Worm (Caenorhabditis elegans) whole organism, mixed stage, embryonic: ENCODE data around the gene zzz-1.

Source experiments
- M03D4.4 ChIP-seq: sonication (generic microtip); optimal IDR thresholded peaks from 2 replicates; lab custom pipeline; 2017; ENCODE audit warnings: mild to moderate bottlenecking, missing genetic modification characterization, missing compliant biosample characterization
- bed-3 ChIP-seq: fragments of 200-800 bp; sonication (Bioruptor generic); optimal IDR thresholded peaks from 3 replicates; lab custom pipeline; 2018; ENCODE audit warnings: mild to moderate bottlenecking, missing genetic modification characterization, moderate library complexity, missing compliant biosample characterization
- blmp-1 ChIP-seq: fragments of 150-350 bp; optimal IDR thresholded peaks from 2 replicates; lab custom pipeline; 2014; ENCODE audit warnings: missing biosample characterization, missing genetic modification characterization
- ceh-39 ChIP-seq: fragments of 150-350 bp; optimal IDR thresholded peaks from 2 replicates; lab custom pipeline; 2014; ENCODE audit warnings: missing biosample characterization, missing genetic modification characterization
- ceh-43 ChIP-seq: fragments of 200-800 bp; sonication (Bioruptor generic); optimal IDR thresholded peaks from 2 replicates; lab custom pipeline; 2018; ENCODE audit warnings: mild to moderate bottlenecking, missing genetic modification characterization, moderate library complexity, missing compliant biosample characterization
- ceh-83 ChIP-seq: fragments of 200-800 bp; sonication (Bioruptor generic); optimal IDR thresholded peaks from 2 replicates; lab custom pipeline; 2018; ENCODE audit warnings: mild to moderate bottlenecking, missing genetic modification characterization, missing compliant biosample characterization
- ces-1 ChIP-seq: fragments of 150-350 bp; optimal IDR thresholded peaks from 2 replicates; lab custom pipeline; 2014; ENCODE audit warnings: missing biosample characterization, missing genetic modification reagents, missing genetic modification characterization
- cnd-1 ChIP-seq: fragments of 200-800 bp; sonication (Bioruptor generic); optimal IDR thresholded peaks from 2 replicates; lab custom pipeline; 2018; ENCODE audit warnings: mild to moderate bottlenecking, missing genetic modification characterization, missing compliant biosample characterization
- drap-1 ChIP-seq: fragments of 200-800 bp; sonication (Bioruptor generic); optimal IDR thresholded peaks from 3 replicates; lab custom pipeline; 2018; ENCODE audit warnings: mild to moderate bottlenecking, missing genetic modification characterization, missing compliant biosample characterization
- elt-1 ChIP-seq: sonication (generic microtip); optimal IDR thresholded peaks from 2 replicates; lab custom pipeline; 2017; ENCODE audit warnings: missing genetic modification characterization, mild to moderate bottlenecking, missing compliant biosample characterization, antibody characterized with exemption, moderate library complexity, borderline replicate concordance; ENCODE audit not compliant: insufficient read depth
- elt-3 ChIP-seq: fragments of 150-350 bp; optimal IDR thresholded peaks from 2 replicates; lab custom pipeline; 2014; ENCODE audit warnings: missing biosample characterization, missing genetic modification characterization
- flh-1 ChIP-seq: fragments of 200-800 bp; sonication (Bioruptor generic); optimal IDR thresholded peaks from 2 replicates; lab custom pipeline; 2018; ENCODE audit warnings: mild to moderate bottlenecking, missing genetic modification characterization, moderate library complexity, missing compliant biosample characterization
- ham-2 ChIP-seq: fragments of 200-800 bp; sonication (Bioruptor generic); optimal IDR thresholded peaks from 2 replicates; lab custom pipeline; 2018; ENCODE audit warnings: mild to moderate bottlenecking, missing genetic modification characterization, missing compliant biosample characterization
- hlh-1 ChIP-seq: fragments of 150-350 bp; optimal IDR thresholded peaks from 2 replicates; lab custom pipeline; 2014; ENCODE audit warnings: missing biosample characterization, missing genetic modification reagents, missing genetic modification characterization
- lin-13 ChIP-seq: fragments of 150-350 bp; optimal IDR thresholded peaks from 2 replicates; lab custom pipeline; 2014; ENCODE audit warnings: missing biosample characterization, missing genetic modification characterization
- lin-32 ChIP-seq: fragments of 200-800 bp; sonication (Bioruptor generic); optimal IDR thresholded peaks from 2 replicates; lab custom pipeline; 2018; ENCODE audit warnings: mild to moderate bottlenecking, missing genetic modification characterization, missing compliant biosample characterization
- lsy-2 ChIP-seq: fragments of 150-350 bp; optimal IDR thresholded peaks from 2 replicates; lab custom pipeline; 2014; ENCODE audit warnings: missing biosample characterization, missing genetic modification characterization
- mab-5 ChIP-seq: fragments of 150-350 bp; optimal IDR thresholded peaks from 2 replicates; lab custom pipeline; 2014; ENCODE audit warnings: missing biosample characterization, missing genetic modification characterization
- mep-1 ChIP-seq: fragments of 150-350 bp; optimal IDR thresholded peaks from 2 replicates; lab custom pipeline; 2017; ENCODE audit warnings: missing biosample characterization, missing genetic modification reagents, missing genetic modification characterization, inconsistent platforms
- nhr-2 ChIP-seq: fragments of 150-350 bp; optimal IDR thresholded peaks from 2 replicates; lab custom pipeline; 2014; ENCODE audit warnings: missing biosample characterization, missing genetic modification characterization
- nhr-237 ChIP-seq: fragments of 150-350 bp; optimal IDR thresholded peaks from 2 replicates; lab custom pipeline; 2014; ENCODE audit warnings: missing biosample characterization, missing genetic modification characterization
- nhr-28 ChIP-seq: fragments of 150-350 bp; optimal IDR thresholded peaks from 2 replicates; lab custom pipeline; 2014; ENCODE audit warnings: missing biosample characterization, missing genetic modification characterization
- nhr-76 ChIP-seq: sonication (generic microtip); optimal IDR thresholded peaks from 2 replicates; lab custom pipeline; 2017; ENCODE audit warnings: missing biosample characterization, missing genetic modification characterization
- pha-4 ChIP-seq: fragments of 150-350 bp; optimal IDR thresholded peaks from 2 replicates; lab custom pipeline; 2018; ENCODE audit warnings: missing biosample characterization, missing genetic modification reagents, missing genetic modification characterization
- snpc-4 ChIP-seq: fragments of 150-350 bp; optimal IDR thresholded peaks from 2 replicates; lab custom pipeline; 2014; ENCODE audit warnings: missing biosample characterization, missing genetic modification characterization
- sptf-1 ChIP-seq: sonication (generic microtip); optimal IDR thresholded peaks from 2 replicates; lab custom pipeline; 2017; ENCODE audit warnings: mild to moderate bottlenecking, missing genetic modification characterization, moderate library complexity, missing compliant biosample characterization
- tbx-8 ChIP-seq: fragments of 200-800 bp; sonication (Bioruptor generic); optimal IDR thresholded peaks from 2 replicates; lab custom pipeline; 2018; ENCODE audit warnings: mild to moderate bottlenecking, missing genetic modification characterization, moderate library complexity, missing compliant biosample characterization
- unc-62 ChIP-seq: fragments of 150-350 bp; optimal IDR thresholded peaks from 2 replicates; lab custom pipeline; 2014; ENCODE audit warnings: missing biosample characterization, missing genetic modification reagents, missing genetic modification characterization
- zip-8 ChIP-seq: fragments of 150-350 bp; optimal IDR thresholded peaks from 2 replicates; lab custom pipeline; 2014; ENCODE audit warnings: missing biosample characterization, missing genetic modification characterization

Gene zzz-1

ce11 chrV:10876512-10876911, 32.5 kb downstream of the zzz-1 start:
- TF ChIP-seq ces-1 (GFP tag; lab: Kevin White, UChicago) (no peak), zip-8 (no peak), mep-1 (tag; lab: Kevin White, UChicago) (no peak), hlh-1 (tag; lab: Kevin White, UChicago) (no peak), ceh-43 (GFP tag; lab: Kevin White, UChicago) (no peak), ceh-39 (tag; lab: Kevin White, UChicago) (no peak), flh-1 (GFP tag; lab: Kevin White, UChicago) (no peak), tbx-8 (GFP tag; lab: Kevin White, UChicago) (no peak), drap-1 (GFP tag; lab: Kevin White, UChicago) (no peak), lsy-2 (no peak), nhr-28 (tag; lab: Kevin White, UChicago) (no peak), nhr-237 (tag; lab: Kevin White, UChicago) (no peak), bed-3 (no peak), lin-32 (GFP tag; lab: Kevin White, UChicago) (no peak)
- TF ChIP-seq, all 35 proteins: peak for 0

DNA sequence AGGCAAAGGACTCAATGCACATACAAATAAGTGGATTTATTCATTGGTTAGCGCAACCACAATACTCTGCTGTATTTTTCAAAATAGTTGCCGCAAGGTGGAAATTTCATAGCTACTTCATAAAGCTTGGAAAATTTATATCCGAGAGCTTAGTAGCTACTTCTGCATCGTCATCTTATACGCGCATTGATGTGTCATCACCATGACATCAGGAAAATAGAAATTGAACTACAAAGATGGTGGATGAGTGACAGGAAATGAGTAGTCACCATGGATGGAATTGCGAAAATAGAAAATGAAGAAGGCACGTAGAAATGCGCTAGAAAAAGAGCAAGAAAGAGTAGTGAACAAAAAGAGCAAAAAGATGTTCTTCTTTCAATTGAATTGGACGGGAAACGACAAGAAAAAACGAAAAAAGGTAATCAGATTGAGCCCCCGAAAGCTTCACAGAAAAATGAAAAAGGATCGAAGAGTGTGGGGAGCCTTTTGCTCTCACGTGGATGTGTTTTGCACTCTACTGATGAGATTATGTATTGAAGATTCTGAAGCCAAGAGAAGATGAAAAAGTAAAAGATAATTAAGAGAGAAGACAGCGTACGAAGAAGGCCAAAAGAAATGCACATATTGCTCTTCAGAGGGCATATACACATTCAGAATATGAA, 33.9 kb downstream of the zzz-1 start:
- TF ChIP-seq hlh-1 (tag; lab: Kevin White, UChicago) = no peak
- peak; percentile 67 for TF ChIP-seq ces-1 (GFP tag; lab: Kevin White, UChicago)
- TF ChIP-seq mep-1 (tag; lab: Kevin White, UChicago) = no peak

DNA sequence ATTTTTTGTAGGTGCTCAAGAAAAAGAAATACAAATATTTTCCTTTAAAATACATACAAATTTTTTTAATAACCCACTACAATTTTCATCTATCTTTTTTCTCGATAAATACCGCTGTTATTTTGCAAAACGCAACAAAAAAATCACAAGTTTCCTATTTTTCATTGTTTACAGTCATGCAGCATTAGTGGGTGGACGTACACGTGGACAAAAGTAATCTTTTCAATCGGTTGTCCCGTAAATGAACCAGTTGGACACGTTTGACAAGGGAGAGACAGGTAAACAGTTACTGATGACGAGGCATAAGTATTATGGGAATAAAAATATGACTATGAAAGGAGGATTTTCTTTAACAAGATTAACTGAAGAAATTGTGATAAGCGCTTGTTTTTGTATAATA, 35.8 kb downstream of the zzz-1 start:
- no peak for TF ChIP-seq cnd-1
- no peak for TF ChIP-seq lsy-2
- no peak for TF ChIP-seq elt-1 (tag; lab: Kevin White, UChicago)
- TF ChIP-seq bed-3 = no peak
- TF ChIP-seq ham-2 = no peak
- TF ChIP-seq lin-13 (tag; lab: Kevin White, UChicago) = no peak

DNA sequence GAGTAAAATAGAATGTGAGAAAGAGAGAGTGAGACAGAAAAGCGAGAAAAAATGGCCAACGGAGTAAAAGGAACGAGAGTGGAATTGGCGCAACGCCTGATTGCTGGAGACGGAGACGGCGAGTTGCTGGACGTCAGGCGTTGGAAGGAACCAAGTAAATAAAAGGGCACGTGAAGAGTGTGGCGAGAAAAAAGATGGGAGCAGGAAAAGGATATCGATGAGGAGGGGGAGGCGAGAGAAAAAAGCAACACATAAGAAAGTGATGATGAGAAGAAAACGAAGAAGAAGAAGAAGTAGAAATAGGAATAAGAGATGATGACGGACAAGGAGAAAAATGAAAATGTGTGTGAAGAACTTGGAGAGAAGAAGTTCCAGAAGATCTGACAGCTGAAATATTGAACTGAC, 37.5 kb downstream of the zzz-1 start:
- no peak for TF ChIP-seq M03D4.4
- peak; percentile 6 for TF ChIP-seq sptf-1 (tag; lab: Kevin White, UChicago)
- peak; percentile 71 for TF ChIP-seq ces-1 (GFP tag; lab: Kevin White, UChicago)

DNA sequence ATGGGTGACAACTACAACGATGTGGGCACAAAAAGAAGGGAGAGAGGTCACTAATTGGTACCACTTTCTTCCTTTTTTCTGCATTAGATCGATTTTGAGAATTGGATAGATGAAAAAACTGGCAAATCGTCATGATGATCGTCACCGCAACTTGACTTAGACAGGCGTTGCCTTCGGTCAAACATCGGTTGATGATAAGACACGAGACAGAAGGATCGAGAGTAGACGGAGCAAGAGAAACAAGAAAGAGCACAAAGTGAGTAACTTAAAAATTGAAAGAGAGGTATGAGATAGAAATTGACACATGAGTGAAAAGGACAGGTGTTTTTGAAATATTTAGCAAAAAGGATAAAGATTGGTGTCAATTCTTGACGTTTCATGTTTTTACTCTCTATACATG, 38.9 kb downstream of the zzz-1 start:
- no peak for TF ChIP-seq ces-1 (GFP tag; lab: Kevin White, UChicago)

- TF ChIP-seq lin-13 (tag; lab: Kevin White, UChicago) = no peak
- no peak for TF ChIP-seq zip-8
- no peak for TF ChIP-seq nhr-76 (tag; lab: Kevin White, UChicago)
- no peak for TF ChIP-seq elt-3
- no peak for TF ChIP-seq ceh-39 (tag; lab: Kevin White, UChicago)
- TF ChIP-seq blmp-1 = no peak
- TF ChIP-seq M03D4.4 = no peak
- TF ChIP-seq nhr-237 (tag; lab: Kevin White, UChicago) = no peak
- no peak for TF ChIP-seq elt-1 (tag; lab: Kevin White, UChicago)
- no peak for TF ChIP-seq lsy-2
- TF ChIP-seq unc-62 (GFP tag; lab: Kevin White, UChicago) = no peak
- no peak for TF ChIP-seq ceh-83
- TF ChIP-seq mep-1 (tag; lab: Kevin White, UChicago) = no peak
- TF ChIP-seq cnd-1 = no peak
- TF ChIP-seq flh-1 (GFP tag; lab: Kevin White, UChicago) = no peak
- TF ChIP-seq mab-5 (tag; lab: Kevin White, UChicago) = no peak
- no peak for TF ChIP-seq nhr-2 (tag; lab: Kevin White, UChicago)
- no peak for TF ChIP-seq pha-4 (tag; lab: Kevin White, UChicago)
- no peak for TF ChIP-seq snpc-4 (tag; lab: Kevin White, UChicago)
These were observed 41.4 kb downstream of the zzz-1 start for ce11 chrV:10867586-10867985.
